Fruit fly (Drosophila melanogaster) whole organism, embryonic: ENCODE data around the gene CCAP.

Experiments
- Abd-B ChIP-seq: fragments of 200-800 bp; sonication (Bioruptor generic); optimal IDR thresholded peaks from 2 replicates; lab custom pipeline; 2018; ENCODE audit warnings: missing biosample characterization, mild to moderate bottlenecking, missing genetic modification characterization, moderate library complexity
- Adf1 ChIP-seq: fragments of 200-800 bp; sonication (Bioruptor generic); IDR thresholded peaks from 2 replicates; pipeline ENCODE4 v1.3.6; 2022; ENCODE audit warnings: missing biosample characterization, missing genetic modification characterization
- Aef1 ChIP-seq: fragments of 200-800 bp; sonication (Bioruptor generic); IDR thresholded peaks from 3 replicates; pipeline ENCODE4 v1.3.6; 2022; ENCODE audit warnings: missing biosample characterization, missing genetic modification characterization
- CG11247 ChIP-seq: fragments of 200-800 bp; sonication (Bioruptor generic); IDR thresholded peaks from 2 replicates; pipeline ENCODE4 v1.3.6; 2022; ENCODE audit warnings: missing biosample characterization, missing genetic modification characterization
- CG12071 ChIP-seq: fragments of 200-800 bp; sonication (Bioruptor generic); optimal IDR thresholded peaks from 3 replicates; lab custom pipeline; 2018; ENCODE audit warnings: missing biosample characterization, mild to moderate bottlenecking, missing genetic modification characterization
- CG12155 ChIP-seq: fragments of 200-800 bp; sonication (Bioruptor generic); optimal IDR thresholded peaks from 3 replicates; lab custom pipeline; 2016; ENCODE audit warnings: missing biosample characterization, missing genetic modification characterization
- CG12744 ChIP-seq: fragments of 200-800 bp; sonication (Bioruptor generic); optimal IDR thresholded peaks from 2 replicates; lab custom pipeline; 2016; ENCODE audit warnings: missing biosample characterization, missing genetic modification characterization
- CG12769 ChIP-seq: fragments of 200-800 bp; sonication (Bioruptor generic); optimal IDR thresholded peaks from 2 replicates; lab custom pipeline; 2019; ENCODE audit warnings: missing biosample characterization, mild to moderate bottlenecking, missing genetic modification characterization, moderate library complexity
- CG13123 ChIP-seq: fragments of 200-800 bp; sonication (Bioruptor generic); optimal IDR thresholded peaks from 2 replicates; lab custom pipeline; 2016; ENCODE audit warnings: missing biosample characterization, missing genetic modification characterization
- CG1602 ChIP-seq: fragments of 200-800 bp; sonication (Bioruptor generic); optimal IDR thresholded peaks from 3 replicates; lab custom pipeline; 2016; ENCODE audit warnings: missing biosample characterization, missing genetic modification characterization
- CG18262 ChIP-seq: fragments of 200-800 bp; optimal IDR thresholded peaks from 3 replicates; lab custom pipeline; 2019; ENCODE audit warnings: missing biosample characterization, mild to moderate bottlenecking, missing genetic modification characterization, moderate library complexity
- CG34224 ChIP-seq: fragments of 200-800 bp; sonication (Bioruptor generic); IDR thresholded peaks from 3 replicates; pipeline ENCODE4 v1.3.6; 2022; ENCODE audit warnings: missing biosample characterization, missing genetic modification characterization; ENCODE audit not compliant: partially characterized antibody
- CG3847 ChIP-seq: fragments of 200-800 bp; sonication (Bioruptor generic); IDR thresholded peaks from 2 replicates; pipeline ENCODE4 v1.3.6; 2022; ENCODE audit warnings: missing biosample characterization, missing genetic modification characterization
- CG4360 ChIP-seq: fragments of 200-800 bp; sonication (Bioruptor generic); IDR thresholded peaks from 2 replicates; pipeline ENCODE4 v1.3.6; 2022; ENCODE audit warnings: missing biosample characterization, missing genetic modification characterization
- CG43689 ChIP-seq: fragments of 200-800 bp; sonication (Bioruptor generic); IDR thresholded peaks from 2 replicates; pipeline ENCODE4 v1.3.6; 2022; ENCODE audit warnings: missing biosample characterization, missing genetic modification characterization
- CG6254 ChIP-seq: fragments of 200-800 bp; sonication (Bioruptor generic); optimal IDR thresholded peaks from 3 replicates; lab custom pipeline; 2017; ENCODE audit warnings: mild to moderate bottlenecking, missing biosample characterization, missing genetic modification reagents, missing genetic modification characterization
- CG7271 ChIP-seq: fragments of 200-800 bp; sonication (Bioruptor generic); optimal IDR thresholded peaks from 2 replicates; lab custom pipeline; 2018; ENCODE audit warnings: missing biosample characterization, mild to moderate bottlenecking, missing genetic modification characterization, moderate library complexity
- CG7987 ChIP-seq: fragments of 200-800 bp; sonication (Bioruptor generic); optimal IDR thresholded peaks from 2 replicates; lab custom pipeline; 2018; ENCODE audit warnings: missing biosample characterization, mild to moderate bottlenecking, missing genetic modification characterization, moderate library complexity
- CG8089 ChIP-seq: fragments of 200-800 bp; sonication (Bioruptor generic); optimal IDR thresholded peaks from 3 replicates; lab custom pipeline; 2016; ENCODE audit warnings: missing biosample characterization, missing genetic modification characterization
- Dbx ChIP-seq: fragments of 200-800 bp; sonication (Bioruptor generic); IDR thresholded peaks from 3 replicates; pipeline ENCODE4 v1.3.6; 2022; ENCODE audit warnings: missing biosample characterization, missing genetic modification characterization
- Dp ChIP-seq: fragments of 200-800 bp; sonication (Bioruptor generic); optimal IDR thresholded peaks from 2 replicates; lab custom pipeline; 2018; ENCODE audit warnings: missing biosample characterization, mild to moderate bottlenecking, missing genetic modification characterization, moderate library complexity
- Fer3 ChIP-seq: fragments of 200-800 bp; sonication (Bioruptor generic); optimal IDR thresholded peaks from 2 replicates; lab custom pipeline; 2018; ENCODE audit warnings: missing biosample characterization, mild to moderate bottlenecking, missing genetic modification characterization, moderate library complexity
- GATAe ChIP-seq: fragments of 200-800 bp; sonication (Bioruptor generic); conservative IDR thresholded peaks from 2 replicates; pipeline ENCODE4 v1.3.6; 2022; ENCODE audit warnings: missing biosample characterization, missing genetic modification characterization
- HmgZ ChIP-seq: fragments of 200-800 bp; sonication (Bioruptor generic); optimal IDR thresholded peaks from 2 replicates; lab custom pipeline; 2018; ENCODE audit warnings: missing biosample characterization, mild to moderate bottlenecking, missing genetic modification characterization
- Lpt ChIP-seq: fragments of >200 bp; optimal IDR thresholded peaks from 2 replicates; lab custom pipeline; 2018; ENCODE audit warnings: missing biosample characterization, missing genetic modification characterization
- Mrtf ChIP-seq: fragments of 200-800 bp; sonication (Bioruptor generic); IDR thresholded peaks from 3 replicates; pipeline ENCODE4 v1.3.6; 2022; ENCODE audit warnings: missing biosample characterization, missing genetic modification characterization
- Nf-YA ChIP-seq: fragments of 200-800 bp; sonication (Bioruptor generic); IDR thresholded peaks from 2 replicates; pipeline ENCODE4 v1.3.6; 2022; ENCODE audit warnings: missing biosample characterization, missing genetic modification characterization
- Pdp1 ChIP-seq, 2 experiments: fragments of 200-800 bp; sonication (Bioruptor generic); optimal IDR thresholded peaks; 3 replicates each; lab custom pipeline; 2016; ENCODE audit warnings: missing biosample characterization in 2 of 2, missing genetic modification characterization in 2 of 2, mild to moderate bottlenecking in 1 of 2, moderate library complexity in 1 of 2
- Rfx ChIP-seq: fragments of 200-800 bp; sonication (Bioruptor generic); IDR thresholded peaks from 2 replicates; pipeline ENCODE4 v1.3.6; 2022; ENCODE audit warnings: missing biosample characterization, missing genetic modification characterization
- Side ChIP-seq: fragments of 200-800 bp; sonication (Bioruptor generic); optimal IDR thresholded peaks from 2 replicates; lab custom pipeline; 2016; ENCODE audit warnings: missing biosample characterization, missing genetic modification characterization
- Taf1 ChIP-seq: fragments of 200-800 bp; sonication (Bioruptor generic); IDR thresholded peaks from 2 replicates; pipeline ENCODE4 v1.3.6; 2022; ENCODE audit warnings: missing biosample characterization, missing genetic modification characterization
- Tbp ChIP-seq: fragments of >200 bp; optimal IDR thresholded peaks from 2 replicates; lab custom pipeline; 2018; ENCODE audit warnings: missing biosample characterization, missing genetic modification characterization
- Usf ChIP-seq: fragments of 200-800 bp; sonication (Bioruptor generic); optimal IDR thresholded peaks from 2 replicates; lab custom pipeline; 2017; ENCODE audit warnings: missing genotype, missing biosample characterization, missing genetic modification characterization
- aop ChIP-seq: fragments of 200-800 bp; sonication (Bioruptor generic); IDR thresholded peaks from 2 replicates; pipeline ENCODE4 v1.3.6; 2022; ENCODE audit warnings: missing biosample characterization, missing genetic modification characterization
- ara ChIP-seq: fragments of 200-800 bp; sonication (Bioruptor generic); IDR thresholded peaks from 2 replicates; pipeline ENCODE4 v1.3.6; 2022; ENCODE audit warnings: missing biosample characterization, missing genetic modification characterization
- ase ChIP-seq: fragments of 200-800 bp; sonication (Bioruptor generic); IDR thresholded peaks from 3 replicates; pipeline ENCODE4 v1.3.6; 2022; ENCODE audit warnings: missing biosample characterization, missing genetic modification characterization
- ash1 ChIP-seq: fragments of 200-800 bp; sonication (Bioruptor generic); optimal IDR thresholded peaks from 2 replicates; lab custom pipeline; 2018; ENCODE audit warnings: missing biosample characterization, mild to moderate bottlenecking, missing genetic modification characterization
- crc ChIP-seq: fragments of 200-800 bp; sonication (Bioruptor generic); optimal IDR thresholded peaks from 2 replicates; lab custom pipeline; 2016; ENCODE audit warnings: missing biosample characterization, missing genetic modification characterization
- dati ChIP-seq: fragments of 200-800 bp; sonication (Bioruptor generic); IDR thresholded peaks from 2 replicates; pipeline ENCODE4 v1.3.6; 2022; ENCODE audit warnings: missing biosample characterization, missing genetic modification characterization
- fd64A ChIP-seq: fragments of 200-800 bp; sonication (Bioruptor generic); optimal IDR thresholded peaks from 3 replicates; lab custom pipeline; 2018; ENCODE audit warnings: missing biosample characterization, mild to moderate bottlenecking, missing genetic modification characterization
- grau ChIP-seq: fragments of 200-800 bp; optimal IDR thresholded peaks from 3 replicates; lab custom pipeline; 2019; ENCODE audit warnings: missing biosample characterization, mild to moderate bottlenecking, missing genetic modification characterization, moderate library complexity
- hbn ChIP-seq: fragments of 200-800 bp; sonication (Bioruptor generic); IDR thresholded peaks from 2 replicates; pipeline ENCODE4 v1.3.6; 2022; ENCODE audit warnings: missing biosample characterization, missing genetic modification characterization; ENCODE audit not compliant: partially characterized antibody
- lola ChIP-seq, 3 experiments: fragments of >200 bp in 2 of 3; fragments of 200-800 bp in 1 of 3; sonication (Bioruptor generic) in 1 of 3; optimal IDR thresholded peaks; 2 replicates each; lab custom pipeline; 2017 to 2019; ENCODE audit warnings: missing biosample characterization in 3 of 3, missing genetic modification characterization in 3 of 3, mild to moderate bottlenecking in 1 of 3, moderate library complexity in 1 of 3
- prd ChIP-seq, 3 experiments: fragments of >200 bp in 2 of 3; fragments of 200-800 bp in 1 of 3; sonication (Bioruptor generic) in 1 of 3; optimal IDR thresholded peaks in 2 of 3; IDR thresholded peaks in 1 of 3; 2 replicates in 2 of 3; 3 replicates in 1 of 3; pipeline versions ENCODE4 v1.3.6 to Lab custom; 2017 to 2022; ENCODE audit warnings: missing biosample characterization in 1 of 3, missing genetic modification characterization in 1 of 3
- ro ChIP-seq: fragments of 200-800 bp; sonication (Bioruptor generic); IDR thresholded peaks from 2 replicates; pipeline ENCODE4 v1.3.6; 2022; ENCODE audit warnings: missing biosample characterization, missing genetic modification characterization
- sd ChIP-seq: fragments of 200-800 bp; sonication (Bioruptor generic); optimal IDR thresholded peaks from 3 replicates; lab custom pipeline; 2018; ENCODE audit warnings: missing biosample characterization, mild to moderate bottlenecking, missing genetic modification characterization, moderate library complexity
- so ChIP-seq: fragments of 200-800 bp; sonication (Bioruptor generic); IDR thresholded peaks from 3 replicates; pipeline ENCODE4 v1.3.6; 2022; ENCODE audit warnings: missing biosample characterization, missing genetic modification characterization
- ssp ChIP-seq: fragments of 200-800 bp; sonication (Bioruptor generic); IDR thresholded peaks from 2 replicates; pipeline ENCODE4 v1.3.6; 2022; ENCODE audit warnings: missing biosample characterization, missing genetic modification characterization
- sug ChIP-seq: fragments of 200-800 bp; optimal IDR thresholded peaks from 2 replicates; lab custom pipeline; 2019; ENCODE audit warnings: missing biosample characterization, mild to moderate bottlenecking, missing genetic modification characterization, moderate library complexity
- tin ChIP-seq: fragments of 200-800 bp; sonication (Bioruptor generic); optimal IDR thresholded peaks from 3 replicates; lab custom pipeline; 2016; ENCODE audit warnings: missing biosample characterization, missing genetic modification characterization
- trem ChIP-seq: fragments of 200-800 bp; optimal IDR thresholded peaks from 3 replicates; lab custom pipeline; 2019; ENCODE audit warnings: missing biosample characterization, mild to moderate bottlenecking, missing genetic modification characterization, moderate library complexity
- tup ChIP-seq: fragments of 200-800 bp; sonication (Bioruptor generic); optimal IDR thresholded peaks from 2 replicates; lab custom pipeline; 2016; ENCODE audit warnings: missing biosample characterization, mild to moderate bottlenecking, missing genetic modification characterization, moderate library complexity
- yki ChIP-seq: fragments of >200 bp; optimal IDR thresholded peaks from 3 replicates; lab custom pipeline; 2018

The CCAP gene

DNA sequence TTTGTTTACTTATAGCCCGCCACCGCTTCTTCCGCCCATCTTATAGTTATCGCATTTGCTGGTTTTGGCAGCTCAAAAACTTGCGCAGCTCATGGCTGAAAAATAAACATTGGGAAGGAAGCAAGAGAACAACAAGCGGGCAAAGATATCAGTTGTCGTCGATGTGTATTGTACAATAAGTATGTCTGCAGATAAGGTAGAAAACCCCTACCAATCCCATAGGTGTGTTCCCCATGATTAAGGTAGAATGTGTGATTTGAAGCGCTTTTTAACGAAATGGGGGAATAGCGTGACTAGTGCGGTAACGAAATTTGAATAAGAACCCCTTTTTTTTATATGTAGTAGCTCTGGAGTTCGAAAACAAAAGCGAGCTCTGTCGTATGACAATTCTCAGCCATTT lies 32.8 kb downstream of the CCAP start (continued):
- TF ChIP-seq prd (optimal IDR thresholded peaks at IDR 0.05; lab: Kevin White, UChicago) (no peak), prd (GFP tag; IDR thresholded peaks at IDR 0.05; lab: Robert Waterston, UW) (no peak), CG12769 (tag; lab: Kevin White, UChicago) (peak; percentile 36), CG4360 (GFP tag; lab: Robert Waterston, UW) (no peak), CG12071 (no peak), CG8089 (GFP tag; lab: Kevin White, UChicago) (no peak), fd64A (GFP tag; lab: Kevin White, UChicago) (no peak), CG12155 (GFP tag; lab: Kevin White, UChicago) (no peak), Lpt (no peak), grau (tag; lab: Kevin White, UChicago) (no peak), Mrtf (GFP tag; lab: Robert Waterston, UW) (no peak), CG34224 (GFP tag; lab: Robert Waterston, UW) (no peak), ase (GFP tag; lab: Robert Waterston, UW) (no peak), hbn (GFP tag; lab: Robert Waterston, UW) (no peak), CG13123 (GFP tag; lab: Kevin White, UChicago) (no peak), sd (tag; lab: Kevin White, UChicago) (peak; percentile 4), Side (GFP tag; lab: Kevin White, UChicago) (no peak), HmgZ (tag; lab: Kevin White, UChicago) (no peak), aop (GFP tag; lab: Robert Waterston, UW) (no peak), dati (GFP tag; lab: Robert Waterston, UW) (no peak), CG1602 (GFP tag; lab: Kevin White, UChicago) (no peak), Adf1 (no peak), Dp (GFP tag; lab: Kevin White, UChicago) (no peak), ro (no peak), Dbx (GFP tag; lab: Robert Waterston, UW) (no peak), tin (no peak), Taf1 (GFP tag; lab: Robert Waterston, UW) (no peak), CG43689 (GFP tag; lab: Robert Waterston, UW) (no peak), CG11247 (GFP tag; lab: Robert Waterston, UW) (no peak), Fer3 (tag; lab: Kevin White, UChicago) (no peak), yki (lab: Kevin White, UChicago) (no peak), trem (tag; lab: Kevin White, UChicago) (no peak), sug (peak; percentile 43), CG3847 (GFP tag; lab: Robert Waterston, UW) (no peak), CG18262 (no peak), CG6254 (GFP tag; lab: Kevin White, UChicago) (no peak), CG12744 (GFP tag; lab: Kevin White, UChicago) (no peak), Tbp (no peak), tup (no peak), GATAe (no peak), ara (no peak), Usf (GFP tag; lab: Kevin White, UChicago) (no peak), CG7271 (no peak), lola (GFP tag; optimal IDR thresholded peaks at IDR 0.05; lab: Kevin White, UChicago) (no peak), ssp (GFP tag; lab: Robert Waterston, UW) (no peak), crc (GFP tag; lab: Kevin White, UChicago) (no peak), Abd-B (no peak), Nf-YA (GFP tag; lab: Robert Waterston, UW) (no peak), so (no peak), Rfx (GFP tag; lab: Robert Waterston, UW) (no peak), Pdp1 (GFP tag; optimal IDR thresholded peaks at IDR 0.05; lab: Kevin White, UChicago) (peak in 1 of 2 experiments; percentile 27), ash1 (no peak), Aef1 (GFP tag; lab: Robert Waterston, UW) (no peak), CG7987 (GFP tag; lab: Kevin White, UChicago) (no peak)
